Fruit fly (Drosophila melanogaster) whole organism, embryonic: ENCODE data around the gene Bap111.

ENCODE experiments used
- Awh ChIP-seq: fragments of 200-800 bp; sonication (Bioruptor generic); IDR thresholded peaks from 2 replicates; pipeline ENCODE4, ENCODE4 v1.3.6; 2022; ENCODE audit warnings: missing biosample characterization, missing genetic modification characterization
- Bdp1 ChIP-seq: fragments of 200-800 bp; sonication (Bioruptor generic); optimal IDR thresholded peaks from 3 replicates; lab custom pipeline; 2016; ENCODE audit warnings: missing biosample characterization, missing genetic modification characterization
- CG11398 ChIP-seq: fragments of 200-800 bp; sonication (Bioruptor generic); optimal IDR thresholded peaks from 2 replicates; lab custom pipeline; 2016; ENCODE audit warnings: missing biosample characterization, missing genetic modification characterization
- CG11504 ChIP-seq: fragments of 200-800 bp; sonication (Bioruptor generic); optimal IDR thresholded peaks from 3 replicates; lab custom pipeline; 2019; ENCODE audit warnings: missing biosample characterization, mild to moderate bottlenecking, missing genetic modification characterization, moderate library complexity
- CG12071 ChIP-seq: fragments of 200-800 bp; sonication (Bioruptor generic); optimal IDR thresholded peaks from 3 replicates; lab custom pipeline; 2018; ENCODE audit warnings: missing biosample characterization, mild to moderate bottlenecking, missing genetic modification characterization
- CG12219 ChIP-seq: fragments of 200-800 bp; sonication (Bioruptor generic); optimal IDR thresholded peaks from 3 replicates; lab custom pipeline; 2018; ENCODE audit warnings: missing biosample characterization, mild to moderate bottlenecking, missing genetic modification characterization
- CG13296 ChIP-seq: fragments of 200-800 bp; sonication (Bioruptor generic); optimal IDR thresholded peaks from 3 replicates; lab custom pipeline; 2018; ENCODE audit warnings: missing biosample characterization, mild to moderate bottlenecking, missing genetic modification characterization
- CG13624 ChIP-seq: fragments of 200-800 bp; sonication (Bioruptor generic); optimal IDR thresholded peaks from 2 replicates; lab custom pipeline; 2016; ENCODE audit warnings: missing biosample characterization, missing genetic modification characterization
- CG1647 ChIP-seq: fragments of 200-800 bp; sonication (Bioruptor generic); optimal IDR thresholded peaks from 3 replicates; lab custom pipeline; 2016; ENCODE audit warnings: missing biosample characterization, missing genetic modification characterization
- CG18011 ChIP-seq: fragments of 200-800 bp; sonication (Bioruptor generic); optimal IDR thresholded peaks from 2 replicates; lab custom pipeline; 2017; ENCODE audit warnings: missing biosample characterization, missing genetic modification characterization, mild to moderate bottlenecking, moderate library complexity, missing genotype
- CG33557 ChIP-seq: fragments of 200-800 bp; sonication (Bioruptor generic); optimal IDR thresholded peaks from 2 replicates; lab custom pipeline; 2019; ENCODE audit warnings: missing biosample characterization, mild to moderate bottlenecking, missing genetic modification characterization, moderate library complexity
- CG4404 ChIP-seq: fragments of 200-800 bp; sonication (Bioruptor generic); IDR thresholded peaks from 2 replicates; pipeline ENCODE4 v1.3.6; 2022; ENCODE audit warnings: missing biosample characterization, missing genetic modification characterization
- CG4617 ChIP-seq: fragments of 200-800 bp; sonication (Bioruptor generic); optimal IDR thresholded peaks from 3 replicates; lab custom pipeline; 2016; ENCODE audit warnings: missing biosample characterization, missing genetic modification characterization, borderline replicate concordance
- CG4730 ChIP-seq: fragments of 200-800 bp; sonication (Bioruptor generic); IDR thresholded peaks from 2 replicates; pipeline ENCODE4 v1.3.6; 2022; ENCODE audit warnings: missing biosample characterization, missing genetic modification characterization
- CG6654 ChIP-seq: fragments of 200-800 bp; sonication (Bioruptor generic); optimal IDR thresholded peaks from 2 replicates; lab custom pipeline; 2017; ENCODE audit warnings: missing biosample characterization, mild to moderate bottlenecking, missing genetic modification characterization
- CG6689 ChIP-seq: fragments of 200-800 bp; sonication (Bioruptor generic); IDR thresholded peaks from 2 replicates; pipeline ENCODE4 v1.3.6; 2022; ENCODE audit warnings: missing biosample characterization, missing genetic modification characterization
- CG7357 ChIP-seq: fragments of 200-800 bp; sonication (Bioruptor generic); IDR thresholded peaks from 3 replicates; pipeline ENCODE4 v1.3.6; 2022; ENCODE audit warnings: missing biosample characterization, missing genetic modification characterization
- CG8388 ChIP-seq: fragments of 200-800 bp; sonication (Bioruptor generic); optimal IDR thresholded peaks from 2 replicates; lab custom pipeline; 2019; ENCODE audit warnings: missing biosample characterization, mild to moderate bottlenecking, missing genetic modification characterization, moderate library complexity
- CG9215 ChIP-seq: fragments of 200-800 bp; sonication (Bioruptor generic); IDR thresholded peaks from 2 replicates; pipeline ENCODE4 v1.3.6; 2022; ENCODE audit warnings: missing biosample characterization, missing genetic modification characterization
- CG9817 ChIP-seq: fragments of 200-800 bp; sonication (Bioruptor generic); optimal IDR thresholded peaks from 2 replicates; lab custom pipeline; 2018; ENCODE audit warnings: missing biosample characterization, mild to moderate bottlenecking, missing genetic modification characterization, moderate library complexity
- CoRest ChIP-seq: fragments of 200-800 bp; sonication (Bioruptor generic); optimal IDR thresholded peaks from 3 replicates; lab custom pipeline; 2018; ENCODE audit warnings: missing biosample characterization, mild to moderate bottlenecking, missing genetic modification characterization, moderate library complexity
- CrebB ChIP-seq: fragments of 200-800 bp; sonication (Bioruptor generic); optimal IDR thresholded peaks from 3 replicates; lab custom pipeline; 2018; ENCODE audit warnings: missing biosample characterization, mild to moderate bottlenecking, missing genetic modification characterization
- Dip3 ChIP-seq: fragments of 200-800 bp; sonication (Bioruptor generic); optimal IDR thresholded peaks from 3 replicates; lab custom pipeline; 2016; ENCODE audit warnings: missing biosample characterization, missing genetic modification characterization
- Ets65A ChIP-seq: fragments of 200-800 bp; sonication (Bioruptor generic); peaks from one replicate; lab custom pipeline; 2016; ENCODE audit warnings: missing biosample characterization, missing genetic modification characterization
- Hr51 ChIP-seq, 2 experiments: fragments of 200-800 bp; sonication (Bioruptor generic); optimal IDR thresholded peaks; 2 replicates in 1 of 2; 3 replicates in 1 of 2; lab custom pipeline; 2016 to 2018; ENCODE audit warnings: missing biosample characterization in 2 of 2, missing genetic modification characterization in 2 of 2, mild to moderate bottlenecking in 1 of 2, moderate library complexity in 1 of 2
- Med ChIP-seq: fragments of 200-800 bp; sonication (Bioruptor generic); peaks from one replicate; lab custom pipeline; 2016; ENCODE audit warnings: missing biosample characterization, missing genetic modification characterization, mild to moderate bottlenecking, inconsistent platforms, moderate library complexity
- NC2α ChIP-seq: fragments of 200-800 bp; sonication (Bioruptor generic); optimal IDR thresholded peaks from 2 replicates; lab custom pipeline; 2016; ENCODE audit warnings: missing biosample characterization, missing genetic modification characterization
- Nf-YB ChIP-seq: fragments of 200-800 bp; sonication (Bioruptor generic); optimal IDR thresholded peaks from 3 replicates; lab custom pipeline; 2019; ENCODE audit warnings: missing biosample characterization, mild to moderate bottlenecking, missing genetic modification characterization, moderate library complexity
- Optix ChIP-seq: fragments of 200-800 bp; sonication (Bioruptor generic); IDR thresholded peaks from 3 replicates; pipeline ENCODE4 v1.3.6; 2022; ENCODE audit warnings: missing biosample characterization, missing genetic modification characterization
- Pdp1 ChIP-seq, 2 experiments: fragments of 200-800 bp; sonication (Bioruptor generic); optimal IDR thresholded peaks; 3 replicates each; lab custom pipeline; 2016; ENCODE audit warnings: missing biosample characterization in 2 of 2, missing genetic modification characterization in 2 of 2, mild to moderate bottlenecking in 1 of 2, moderate library complexity in 1 of 2
- Sox100B ChIP-seq: fragments of 200-800 bp; sonication (Bioruptor generic); optimal IDR thresholded peaks from 3 replicates; lab custom pipeline; 2018; ENCODE audit warnings: missing biosample characterization, mild to moderate bottlenecking, missing genetic modification characterization
- Taf1 ChIP-seq: fragments of 200-800 bp; sonication (Bioruptor generic); IDR thresholded peaks from 2 replicates; pipeline ENCODE4 v1.3.6; 2022; ENCODE audit warnings: missing biosample characterization, missing genetic modification characterization
- Trl ChIP-seq, 3 experiments: fragments of >200 bp in 2 of 3; fragments of 200-800 bp in 1 of 3; sonication (Bioruptor generic) in 1 of 3; optimal IDR thresholded peaks; 2 replicates in 1 of 3; 3 replicates in 2 of 3; lab custom pipeline; 2016 to 2017; ENCODE audit warnings: missing biosample characterization in 1 of 3, missing genetic modification characterization in 1 of 3
- cas ChIP-seq: fragments of 200-800 bp; sonication (Bioruptor generic); IDR thresholded peaks from 2 replicates; pipeline ENCODE4 v1.3.6; 2022; ENCODE audit warnings: missing biosample characterization, missing genetic modification characterization
- chif ChIP-seq, 2 experiments: fragments of 200-800 bp; sonication (Bioruptor generic); optimal IDR thresholded peaks; 3 replicates each; lab custom pipeline; 2016; ENCODE audit warnings: missing biosample characterization in 2 of 2, missing genetic modification characterization in 2 of 2
- dm ChIP-seq: fragments of 200-800 bp; sonication (Bioruptor generic); optimal IDR thresholded peaks from 3 replicates; lab custom pipeline; 2016; ENCODE audit warnings: missing biosample characterization, missing genetic modification characterization
- dpn ChIP-seq, 2 experiments: fragments of 200-800 bp; sonication (Bioruptor generic); optimal IDR thresholded peaks; 3 replicates each; lab custom pipeline; 2016; ENCODE audit warnings: missing biosample characterization in 2 of 2, missing genetic modification characterization in 2 of 2
- eve ChIP-seq, 2 experiments: fragments of >200 bp; optimal IDR thresholded peaks; 2 replicates each; lab custom pipeline; 2017; ENCODE audit warnings: missing biosample characterization in 2 of 2, missing genetic modification characterization in 2 of 2
- fd96Cb ChIP-seq: fragments of 200-800 bp; sonication (Bioruptor generic); optimal IDR thresholded peaks from 2 replicates; lab custom pipeline; 2018; ENCODE audit warnings: missing biosample characterization, mild to moderate bottlenecking, missing genetic modification characterization, moderate library complexity
- her ChIP-seq: fragments of 200-800 bp; sonication (Bioruptor generic); optimal IDR thresholded peaks from 2 replicates; lab custom pipeline; 2016; ENCODE audit warnings: missing biosample characterization, missing genetic modification characterization
- kni ChIP-seq: fragments of 200-800 bp; sonication (Bioruptor generic); optimal IDR thresholded peaks from 3 replicates; lab custom pipeline; 2017; ENCODE audit warnings: mild to moderate bottlenecking, missing biosample characterization, missing genetic modification reagents, missing genetic modification characterization
- mld ChIP-seq: fragments of 200-800 bp; sonication (Bioruptor generic); IDR thresholded peaks from 3 replicates; pipeline ENCODE4 v1.3.6; 2022; ENCODE audit warnings: missing biosample characterization, missing genetic modification characterization; ENCODE audit not compliant: partially characterized antibody
- nerfin-1 ChIP-seq: fragments of 200-800 bp; sonication (Bioruptor generic); optimal IDR thresholded peaks from 3 replicates; lab custom pipeline; 2019; ENCODE audit warnings: missing biosample characterization, mild to moderate bottlenecking, missing genetic modification characterization, moderate library complexity
- pho ChIP-seq: fragments of 200-800 bp; sonication (Bioruptor generic); optimal IDR thresholded peaks from 2 replicates; lab custom pipeline; 2016; ENCODE audit warnings: missing biosample characterization, missing genetic modification characterization
- pnt ChIP-seq: fragments of 200-800 bp; sonication (Bioruptor generic); optimal IDR thresholded peaks from 3 replicates; lab custom pipeline; 2016; ENCODE audit warnings: missing biosample characterization, missing genetic modification characterization
- sim ChIP-seq: fragments of 200-800 bp; sonication (Bioruptor generic); IDR thresholded peaks from 2 replicates; pipeline ENCODE4 v1.3.6; 2022; ENCODE audit warnings: missing biosample characterization, missing genetic modification characterization
- stc ChIP-seq: fragments of 200-800 bp; sonication (Bioruptor generic); IDR thresholded peaks from 2 replicates; pipeline ENCODE4 v1.3.6; 2022; ENCODE audit warnings: missing biosample characterization, missing genetic modification characterization
- tx ChIP-seq: fragments of 200-800 bp; sonication (Bioruptor generic); optimal IDR thresholded peaks from 2 replicates; lab custom pipeline; 2016; ENCODE audit warnings: missing biosample characterization, missing genetic modification characterization
- wek ChIP-seq: fragments of 200-800 bp; sonication (Bioruptor generic); optimal IDR thresholded peaks from 3 replicates; lab custom pipeline; 2018; ENCODE audit warnings: missing biosample characterization, mild to moderate bottlenecking, missing genetic modification characterization, moderate library complexity
- wor ChIP-seq: fragments of 200-800 bp; sonication (Bioruptor generic); IDR thresholded peaks from 2 replicates; pipeline ENCODE4 v1.3.6; 2022; ENCODE audit warnings: missing biosample characterization, missing genetic modification characterization
- zfh1 ChIP-seq: fragments of 200-800 bp; sonication (Bioruptor generic); IDR thresholded peaks from 3 replicates; pipeline ENCODE4 v1.3.6; 2022; ENCODE audit warnings: missing biosample characterization, missing genetic modification characterization

Bap111 gene

DNA sequence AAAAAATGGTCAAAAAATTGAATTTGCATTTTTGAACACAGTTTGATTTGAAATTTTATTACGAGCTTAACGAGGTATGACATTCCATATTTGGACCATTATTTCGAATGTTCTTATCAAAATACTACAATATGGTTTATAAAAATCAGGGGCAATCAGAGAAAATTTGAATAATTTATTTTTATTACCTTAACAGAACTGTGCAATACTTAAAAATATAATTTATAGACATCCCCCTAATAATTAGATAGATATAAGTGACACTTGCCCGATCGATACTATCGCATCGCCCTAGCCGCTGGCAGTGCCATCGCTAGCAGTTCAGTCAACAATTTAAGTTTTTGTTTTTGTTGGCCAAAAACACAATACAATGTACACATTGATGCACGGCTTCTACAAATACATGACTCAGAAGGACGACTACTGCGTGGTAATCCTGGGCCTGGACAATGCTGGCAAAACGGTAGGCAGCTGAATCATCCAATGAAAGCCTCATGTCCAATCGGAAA is 42.3 kb upstream of the Bap111 start, which contains the start of gene Arfrp1 (continued):
- TF ChIP-seq tx (GFP tag; lab: Kevin White, UChicago) (no peak), mld (GFP tag; lab: Robert Waterston, UW) (0 out of 3 replicates have a peak, but pooled peaks have one; percentile 50), CG11398 (no peak), Pdp1 (GFP tag; optimal IDR thresholded peaks at IDR 0.05; lab: Kevin White, UChicago) (peak; percentile 15 to 26), Nf-YB (no peak), CG13296 (GFP tag; lab: Kevin White, UChicago) (no peak), zfh1 (GFP tag; lab: Robert Waterston, UW) (no peak), pnt (no peak), fd96Cb (tag; lab: Kevin White, UChicago) (no peak), wek (GFP tag; lab: Kevin White, UChicago) (peak; percentile 88), stc (GFP tag; lab: Robert Waterston, UW) (no peak), CG11504 (no peak), sim (GFP tag; lab: Robert Waterston, UW) (no peak), CG12219 (GFP tag; lab: Kevin White, UChicago) (no peak), CG9817 (tag; lab: Kevin White, UChicago) (peak; percentile 21), Hr51 (GFP tag; optimal IDR thresholded peaks at IDR 0.05; lab: Kevin White, UChicago) (no peak), Optix (GFP tag; lab: Robert Waterston, UW) (no peak), pho (GFP tag; lab: Kevin White, UChicago) (no peak), CG12071 (GFP tag; lab: Kevin White, UChicago) (no peak), CrebB (tag; lab: Kevin White, UChicago) (no peak), dpn (GFP tag; optimal IDR thresholded peaks at IDR 0.05; lab: Kevin White, UChicago) (peak; percentile 6 to 47), Trl (optimal IDR thresholded peaks at IDR 0.05; lab: Kevin White, UChicago) (no peak), Trl (GFP tag; optimal IDR thresholded peaks at IDR 0.05; lab: Kevin White, UChicago) (no peak), CG13624 (GFP tag; lab: Kevin White, UChicago) (no peak), dm (no peak), CG4404 (GFP tag; lab: Robert Waterston, UW) (no peak; the same call in 1 of the 2 replicates), Sox100B (GFP tag; lab: Kevin White, UChicago) (no peak), CoRest (peak; percentile 12), wor (GFP tag; lab: Robert Waterston, UW) (no peak), Ets65A (GFP tag; lab: Kevin White, UChicago) (peak; percentile 89), eve (GFP tag; optimal IDR thresholded peaks at IDR 0.05; lab: Kevin White, UChicago) (no peak), Awh (GFP tag; lab: Robert Waterston, UW) (no peak), CG33557 (GFP tag; lab: Kevin White, UChicago) (no peak), Dip3 (GFP tag; lab: Kevin White, UChicago) (no peak), her (GFP tag; lab: Kevin White, UChicago) (no peak), cas (GFP tag; lab: Robert Waterston, UW) (no peak), CG18011 (GFP tag; lab: Kevin White, UChicago) (no peak), CG6654 (GFP tag; lab: Kevin White, UChicago) (no peak), Bdp1 (GFP tag; lab: Kevin White, UChicago) (no peak), nerfin-1 (no peak), CG4617 (GFP tag; lab: Kevin White, UChicago) (peak; percentile 5), chif (GFP tag; optimal IDR thresholded peaks at IDR 0.05; lab: Kevin White, UChicago) (no peak), CG6689 (GFP tag; lab: Robert Waterston, UW) (0 out of 2 replicates have a peak, but pooled peaks have one; percentile 10), CG7357 (GFP tag; lab: Robert Waterston, UW) (no peak), Taf1 (GFP tag; lab: Robert Waterston, UW) (no peak), Med (GFP tag; lab: Kevin White, UChicago) (peak; percentile 54), NC2α (GFP tag; lab: Kevin White, UChicago) (no peak), CG4730 (GFP tag; lab: Robert Waterston, UW) (no peak), CG9215 (GFP tag; lab: Robert Waterston, UW) (0 out of 2 replicates have a peak, but pooled peaks have one; percentile 29), kni (GFP tag; lab: Kevin White, UChicago) (no peak), CG1647 (no peak), CG8388 (GFP tag; lab: Kevin White, UChicago) (no peak)
